Worm (Caenorhabditis elegans): ENCODE data around the gene marc-1.
A peak's percentile ranks its signal among the peaks of the same experiment; 100 is the strongest.

Gene marc-1

DNA sequence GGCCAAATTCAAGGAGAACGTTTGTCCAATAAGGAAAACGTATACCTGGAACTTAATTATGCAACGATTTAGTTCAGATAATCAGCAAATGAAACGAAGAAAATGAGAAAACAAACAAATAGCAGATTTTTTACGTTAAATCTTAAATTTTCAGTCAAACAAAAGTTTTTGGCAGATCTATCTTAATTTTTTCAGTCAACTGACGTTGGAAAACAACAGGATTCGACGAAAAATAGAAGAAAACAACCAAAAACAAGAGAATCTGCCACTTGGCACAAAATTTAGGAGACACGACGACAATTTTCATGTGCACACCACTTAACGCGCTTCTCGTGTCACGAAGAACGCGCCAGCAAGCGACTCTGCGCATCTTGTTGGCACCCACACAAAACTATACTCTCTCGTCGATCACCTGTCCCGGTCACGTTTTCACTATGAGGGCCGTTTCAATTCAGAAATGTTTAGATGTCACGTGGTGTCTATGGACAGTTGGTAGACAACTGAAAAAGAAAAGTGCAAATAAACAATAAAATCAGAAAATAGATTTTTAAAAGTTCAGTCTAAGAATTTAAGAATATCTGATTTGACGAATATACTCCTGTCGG, 50.3 kb downstream of the marc-1 start, which contains the start of gene ztf-7 (continued):
- peak in 1 of 3 experiments; percentile 87 for TF ChIP-seq lin-35 (GFP tag; optimal IDR thresholded peaks at IDR 0.05)
- TF ChIP-seq chd-7 (tag; optimal IDR thresholded peaks at IDR 0.05) = peak; percentile 90
- TF ChIP-seq cebp-1 (GFP tag; IDR thresholded peaks at IDR 0.05) = peak; percentile 75
- peak; percentile 96 for TF ChIP-seq cebp-1 (tag; optimal IDR thresholded peaks at IDR 0.05)
- peak; percentile 8 for TF ChIP-seq nhr-27 (tag; optimal IDR thresholded peaks at IDR 0.05)
- TF ChIP-seq Y53F4B.3 (GFP tag; IDR thresholded peaks at IDR 0.05) = no peak
- peak; percentile 77 for TF ChIP-seq B0035.1 (tag; optimal IDR thresholded peaks at IDR 0.05)
- TF ChIP-seq F57C9.4 (tag; optimal IDR thresholded peaks at IDR 0.05) = no peak
- TF ChIP-seq sea-2 (GFP tag; IDR thresholded peaks at IDR 0.05) = peak; percentile 70; the same call in 1 of the 2 replicates
- 0 out of 2 replicates have a peak, but pooled peaks have one; percentile 64 for TF ChIP-seq egl-18 (GFP tag; IDR thresholded peaks at IDR 0.05)
- TF ChIP-seq lsl-1 (GFP tag; optimal IDR thresholded peaks at IDR 0.05) = peak; percentile 68
- peak; percentile 51; the same call in 1 of the 2 replicates for TF ChIP-seq attf-3 (GFP tag; conservative IDR thresholded peaks at IDR 0.05)
- TF ChIP-seq sdz-38 (tag; optimal IDR thresholded peaks at IDR 0.05) = no peak
- no peak for TF ChIP-seq madf-8 (GFP tag; conservative IDR thresholded peaks at IDR 0.05)
- TF ChIP-seq ztf-26 (tag; optimal IDR thresholded peaks at IDR 0.05) = peak; percentile 97
- TF ChIP-seq unc-62 (GFP tag; optimal IDR thresholded peaks at IDR 0.05) = no peak
- no peak for TF ChIP-seq him-1 (tag; optimal IDR thresholded peaks at IDR 0.05)
- TF ChIP-seq aptf-2 (GFP tag; conservative IDR thresholded peaks at IDR 0.05) = 0 out of 2 replicates have a peak, but pooled peaks have one; percentile 20
- no peak for TF ChIP-seq ccch-3 (GFP tag; optimal IDR thresholded peaks at IDR 0.05)
- TF ChIP-seq rpc-1 (optimal IDR thresholded peaks at IDR 0.05) = no peak
- TF ChIP-seq rpc-1 (tag; optimal IDR thresholded peaks at IDR 0.05) = no peak
- TF ChIP-seq hlh-26 (GFP tag; conservative IDR thresholded peaks at IDR 0.05) = no peak
- TF ChIP-seq mxl-1 (tag; optimal IDR thresholded peaks at IDR 0.05) = no peak
- peak; percentile 98 for TF ChIP-seq B0336.3 (GFP tag; IDR thresholded peaks at IDR 0.05)
- peak; percentile 37; the same call in 1 of the 2 replicates for TF ChIP-seq ceh-91 (GFP tag; IDR thresholded peaks at IDR 0.05)
- peak; percentile 36 for TF ChIP-seq efl-1 (GFP tag; optimal IDR thresholded peaks at IDR 0.05)
- TF ChIP-seq ztf-6 (GFP tag; IDR thresholded peaks at IDR 0.05) = 0 out of 2 replicates have a peak, but pooled peaks have one; percentile 42
- TF ChIP-seq Y67H2A.10 (GFP tag; conservative IDR thresholded peaks at IDR 0.05) = peak; percentile 81
- TF ChIP-seq tlf-1 (GFP tag; optimal IDR thresholded peaks at IDR 0.05) = peak; percentile 97
- TF ChIP-seq C06A6.2 (GFP tag; conservative IDR thresholded peaks at IDR 0.05) = peak; percentile 93
- TF ChIP-seq attf-5 (GFP tag; optimal IDR thresholded peaks at IDR 0.05) = peak; percentile 97
- TF ChIP-seq nhr-90 (tag; optimal IDR thresholded peaks at IDR 0.05) = peak; percentile 77
- TF ChIP-seq gei-17 (GFP tag; optimal IDR thresholded peaks at IDR 0.05) = peak; percentile 89
- TF ChIP-seq athp-1 (tag; optimal IDR thresholded peaks at IDR 0.05) = peak; percentile 61
- TF ChIP-seq unc-130 (GFP tag; optimal IDR thresholded peaks at IDR 0.05) = no peak
- no peak for TF ChIP-seq fkh-3 (tag; optimal IDR thresholded peaks at IDR 0.05)
- no peak for TF ChIP-seq F57A8.1 (GFP tag; optimal IDR thresholded peaks at IDR 0.05)
- TF ChIP-seq nhr-179 (tag; optimal IDR thresholded peaks at IDR 0.05) = no peak
- TF ChIP-seq nfyb-1 (GFP tag; IDR thresholded peaks at IDR 0.05) = peak; percentile 96
- peak; percentile 63 for TF ChIP-seq hmg-20 (GFP tag; IDR thresholded peaks at IDR 0.05)
- no peak for TF ChIP-seq T26A5.8 (tag; optimal IDR thresholded peaks at IDR 0.05)
- peak; percentile 32 for TF ChIP-seq ceh-79 (tag; optimal IDR thresholded peaks at IDR 0.05)
- TF ChIP-seq pbrm-1 (GFP tag; IDR thresholded peaks at IDR 0.05) = peak; percentile 97
- TF ChIP-seq F55B11.4 (tag; optimal IDR thresholded peaks at IDR 0.05; ENCODE audit: borderline replicate concordance, insufficient read depth) = no peak
- no peak for TF ChIP-seq snpc-1.1 (tag; optimal IDR thresholded peaks at IDR 0.05; ENCODE audit: insufficient read depth)
- no peak for TF ChIP-seq sptf-2 (GFP tag; optimal IDR thresholded peaks at IDR 0.05)
- no peak for TF ChIP-seq ceh-58 (GFP tag; IDR thresholded peaks at IDR 0.05)
- 0 out of 2 replicates have a peak, but pooled peaks have one; percentile 75 for TF ChIP-seq bed-1 (GFP tag; IDR thresholded peaks at IDR 0.05)
- peak; percentile 96 for TF ChIP-seq K11D2.4 (GFP tag; IDR thresholded peaks at IDR 0.05)

All from whole organism, young adult.